Worm (Caenorhabditis elegans) whole organism, L4 larva: ENCODE results near the gene ghi-1.

Experiments
- ama-1 ChIP-seq: fragments of 150-350 bp; optimal IDR thresholded peaks from 2 replicates; lab custom pipeline; 2014; ENCODE audit warnings: inconsistent platforms, mixed read lengths
- nhr-76 ChIP-seq: fragments of 150-350 bp; optimal IDR thresholded peaks from 2 replicates; lab custom pipeline; 2014; ENCODE audit warnings: missing biosample characterization, missing genetic modification characterization

ce11 chrII:11644535-11644934 lies 2.0 kb upstream of the ghi-1 start:
- TF ChIP-seq ama-1 (lab: Kevin White, UChicago) = no peak
- no peak for TF ChIP-seq nhr-76
